Fruit fly (Drosophila melanogaster) whole organism, embryonic: ENCODE measurements around the gene AGO2.

Source experiments
- Adf1 ChIP-seq: fragments of 200-800 bp; sonication (Bioruptor generic); IDR thresholded peaks from 2 replicates; pipeline ENCODE4 v1.3.6; 2022; ENCODE audit warnings: missing biosample characterization, missing genetic modification characterization
- Antp ChIP-seq: fragments of 200-800 bp; sonication (Bioruptor generic); optimal IDR thresholded peaks from 3 replicates; lab custom pipeline; 2016; ENCODE audit warnings: missing biosample characterization, missing genetic modification characterization
- B-H2 ChIP-seq: fragments of 200-800 bp; sonication (Bioruptor generic); optimal IDR thresholded peaks from 2 replicates; lab custom pipeline; 2018; ENCODE audit warnings: missing biosample characterization, mild to moderate bottlenecking, missing genetic modification characterization
- Blimp-1 ChIP-seq: fragments of 200-800 bp; sonication (Bioruptor generic); optimal IDR thresholded peaks from 3 replicates; lab custom pipeline; 2018; ENCODE audit warnings: missing biosample characterization, missing genetic modification characterization, mild to moderate bottlenecking, moderate library complexity, missing genetic modification reagents
- CG10321 ChIP-seq: fragments of 200-800 bp; sonication (Bioruptor generic); IDR thresholded peaks from 2 replicates; pipeline ENCODE4 v1.3.6; 2022; ENCODE audit warnings: missing biosample characterization, missing genetic modification characterization
- CG10431 ChIP-seq: fragments of 200-800 bp; sonication (Bioruptor generic); optimal IDR thresholded peaks from 3 replicates; lab custom pipeline; 2018; ENCODE audit warnings: missing biosample characterization, mild to moderate bottlenecking, missing genetic modification characterization
- CG15696 ChIP-seq: fragments of 200-800 bp; sonication (Bioruptor generic); optimal IDR thresholded peaks from 2 replicates; lab custom pipeline; 2019; ENCODE audit warnings: missing biosample characterization, mild to moderate bottlenecking, missing genetic modification characterization, moderate library complexity
- CG18476 ChIP-seq: fragments of 200-800 bp; sonication (Bioruptor generic); optimal IDR thresholded peaks from 2 replicates; lab custom pipeline; 2016; ENCODE audit warnings: missing biosample characterization, mild to moderate bottlenecking, missing genetic modification characterization
- CG2120 ChIP-seq: fragments of 200-800 bp; sonication (Bioruptor generic); optimal IDR thresholded peaks from 3 replicates; lab custom pipeline; 2016; ENCODE audit warnings: missing biosample characterization, missing genetic modification characterization
- CG2889 ChIP-seq: fragments of 200-800 bp; sonication (Bioruptor generic); IDR thresholded peaks from 3 replicates; pipeline ENCODE4 v1.3.6; 2022; ENCODE audit warnings: missing biosample characterization, missing genetic modification characterization
- CG3065 ChIP-seq: fragments of 200-800 bp; sonication (Bioruptor generic); optimal IDR thresholded peaks from 2 replicates; lab custom pipeline; 2016; ENCODE audit warnings: missing biosample characterization, missing genetic modification characterization
- CG31441 ChIP-seq: fragments of 200-800 bp; sonication (Bioruptor generic); IDR thresholded peaks from 2 replicates; pipeline ENCODE4 v1.3.6; 2022; ENCODE audit warnings: missing biosample characterization, missing genetic modification characterization
- CG32772 ChIP-seq: fragments of 200-800 bp; sonication (Bioruptor generic); IDR thresholded peaks from 2 replicates; pipeline ENCODE4 v1.3.6; 2022; ENCODE audit warnings: missing biosample characterization, missing genetic modification characterization
- CG3281 ChIP-seq: fragments of 200-800 bp; sonication (Bioruptor generic); optimal IDR thresholded peaks from 3 replicates; lab custom pipeline; 2017; ENCODE audit warnings: missing biosample characterization, mild to moderate bottlenecking, missing genetic modification characterization
- CG4282 ChIP-seq: fragments of 200-800 bp; sonication (Bioruptor generic); optimal IDR thresholded peaks from 2 replicates; lab custom pipeline; 2016; ENCODE audit warnings: missing biosample characterization, missing genetic modification characterization
- CG4820 ChIP-seq: fragments of 200-800 bp; sonication (Bioruptor generic); optimal IDR thresholded peaks from 3 replicates; lab custom pipeline; 2016; ENCODE audit warnings: missing biosample characterization, missing genetic modification characterization
- CG6791 ChIP-seq: fragments of 200-800 bp; sonication (Bioruptor generic); IDR thresholded peaks from 3 replicates; pipeline ENCODE4 v1.3.6; 2022; ENCODE audit warnings: missing biosample characterization, missing genetic modification characterization; ENCODE audit not compliant: partially characterized antibody
- CG6854 ChIP-seq: fragments of 200-800 bp; sonication (Bioruptor generic); optimal IDR thresholded peaks from 3 replicates; lab custom pipeline; 2017; ENCODE audit warnings: missing biosample characterization, mild to moderate bottlenecking, missing genetic modification characterization
- CG7928 ChIP-seq: fragments of 200-800 bp; sonication (Bioruptor generic); optimal IDR thresholded peaks from 2 replicates; lab custom pipeline; 2017; ENCODE audit warnings: missing biosample characterization, mild to moderate bottlenecking, missing genetic modification characterization
- CG8281 ChIP-seq: fragments of 200-800 bp; sonication (Bioruptor generic); optimal IDR thresholded peaks from 2 replicates; lab custom pipeline; 2018; ENCODE audit warnings: missing biosample characterization, mild to moderate bottlenecking, missing genetic modification characterization, moderate library complexity
- CG8290 ChIP-seq, 3 experiments: fragments of 200-800 bp; sonication (Bioruptor generic); optimal IDR thresholded peaks; 2 replicates each; lab custom pipeline; 2016 to 2019; ENCODE audit warnings: missing biosample characterization in 3 of 3, missing genetic modification characterization in 3 of 3, mild to moderate bottlenecking in 2 of 3, moderate library complexity in 1 of 3
- CG9215 ChIP-seq: fragments of 200-800 bp; sonication (Bioruptor generic); IDR thresholded peaks from 2 replicates; pipeline ENCODE4 v1.3.6; 2022; ENCODE audit warnings: missing biosample characterization, missing genetic modification characterization
- CG9437 ChIP-seq: fragments of 200-800 bp; sonication (Bioruptor generic); optimal IDR thresholded peaks from 2 replicates; lab custom pipeline; 2018; ENCODE audit warnings: missing biosample characterization, mild to moderate bottlenecking, missing genetic modification characterization
- CG9797 ChIP-seq: fragments of 200-800 bp; sonication (Bioruptor generic); optimal IDR thresholded peaks from 3 replicates; lab custom pipeline; 2018; ENCODE audit warnings: missing biosample characterization, mild to moderate bottlenecking, missing genetic modification characterization
- CG9876 ChIP-seq: fragments of 200-800 bp; sonication (Bioruptor generic); optimal IDR thresholded peaks from 2 replicates; lab custom pipeline; 2016; ENCODE audit warnings: missing biosample characterization, missing genetic modification characterization
- Camta ChIP-seq: fragments of 200-800 bp; sonication (Bioruptor generic); optimal IDR thresholded peaks from 2 replicates; lab custom pipeline; 2016; ENCODE audit warnings: missing biosample characterization, missing genetic modification characterization
- CkIIα-i1 ChIP-seq: fragments of 200-800 bp; sonication (Bioruptor generic); IDR thresholded peaks from 2 replicates; pipeline ENCODE4 v1.3.6; 2022; ENCODE audit warnings: missing biosample characterization, missing genetic modification characterization
- Doc3 ChIP-seq: fragments of 200-800 bp; sonication (Bioruptor generic); IDR thresholded peaks from 3 replicates; pipeline ENCODE4 v1.3.6; 2022; ENCODE audit warnings: missing biosample characterization, missing genetic modification characterization; ENCODE audit not compliant: partially characterized antibody
- Fer1 ChIP-seq: fragments of 200-800 bp; sonication (Bioruptor generic); optimal IDR thresholded peaks from 2 replicates; lab custom pipeline; 2017; ENCODE audit warnings: missing biosample characterization, mild to moderate bottlenecking, missing genetic modification characterization
- Hr78 ChIP-seq, 2 experiments: fragments of 200-800 bp in 1 of 2; fragments of >200 bp in 1 of 2; sonication (Bioruptor generic) in 1 of 2; optimal IDR thresholded peaks; 2 replicates each; lab custom pipeline; 2017 to 2019; ENCODE audit warnings: missing biosample characterization in 2 of 2, missing genetic modification characterization in 2 of 2, mild to moderate bottlenecking in 1 of 2, moderate library complexity in 1 of 2
- Lpt ChIP-seq: fragments of >200 bp; optimal IDR thresholded peaks from 2 replicates; lab custom pipeline; 2018; ENCODE audit warnings: missing biosample characterization, missing genetic modification characterization
- Med ChIP-seq: fragments of 200-800 bp; sonication (Bioruptor generic); peaks from one replicate; lab custom pipeline; 2016; ENCODE audit warnings: missing biosample characterization, missing genetic modification characterization, mild to moderate bottlenecking, inconsistent platforms, moderate library complexity
- NC2α ChIP-seq: fragments of 200-800 bp; sonication (Bioruptor generic); optimal IDR thresholded peaks from 2 replicates; lab custom pipeline; 2016; ENCODE audit warnings: missing biosample characterization, missing genetic modification characterization
- Neu2 ChIP-seq: fragments of 200-800 bp; sonication (Bioruptor generic); optimal IDR thresholded peaks from 3 replicates; lab custom pipeline; 2016; ENCODE audit warnings: missing biosample characterization, missing genetic modification characterization, borderline replicate concordance
- Nf-YB ChIP-seq: fragments of 200-800 bp; sonication (Bioruptor generic); optimal IDR thresholded peaks from 3 replicates; lab custom pipeline; 2019; ENCODE audit warnings: missing biosample characterization, mild to moderate bottlenecking, missing genetic modification characterization, moderate library complexity
- Xbp1 ChIP-seq: fragments of 200-800 bp; sonication (Bioruptor generic); optimal IDR thresholded peaks from 3 replicates; lab custom pipeline; 2016; ENCODE audit warnings: missing biosample characterization, mild to moderate bottlenecking, missing genetic modification characterization
- YL-1 ChIP-seq: fragments of 200-800 bp; sonication (Bioruptor generic); optimal IDR thresholded peaks from 3 replicates; lab custom pipeline; 2017; ENCODE audit warnings: missing biosample characterization, mild to moderate bottlenecking, missing genetic modification characterization
- al ChIP-seq: fragments of 200-800 bp; sonication (Bioruptor generic); IDR thresholded peaks from 2 replicates; pipeline ENCODE4 v1.3.6; 2022; ENCODE audit warnings: missing biosample characterization, missing genetic modification characterization
- bbx ChIP-seq: fragments of 200-800 bp; sonication (Bioruptor generic); IDR thresholded peaks from 2 replicates; pipeline ENCODE4 v1.3.6; 2022; ENCODE audit warnings: missing biosample characterization, missing genetic modification characterization; ENCODE audit not compliant: partially characterized antibody
- br ChIP-seq: fragments of >200 bp; optimal IDR thresholded peaks from 2 replicates; lab custom pipeline; 2017
- dmrt11E ChIP-seq: fragments of 200-800 bp; sonication (Bioruptor generic); optimal IDR thresholded peaks from 3 replicates; lab custom pipeline; 2018; ENCODE audit warnings: missing biosample characterization, mild to moderate bottlenecking, missing genetic modification characterization, moderate library complexity
- dmrt99B ChIP-seq: fragments of 200-800 bp; sonication (Bioruptor generic); optimal IDR thresholded peaks from 2 replicates; lab custom pipeline; 2018; ENCODE audit warnings: missing biosample characterization, mild to moderate bottlenecking, missing genetic modification characterization, moderate library complexity
- en ChIP-seq: fragments of 200-800 bp; sonication (Bioruptor generic); optimal IDR thresholded peaks from 2 replicates; lab custom pipeline; 2016; ENCODE audit warnings: missing biosample characterization, missing genetic modification characterization
- fd102C ChIP-seq: fragments of 200-800 bp; sonication (Bioruptor generic); optimal IDR thresholded peaks from 2 replicates; lab custom pipeline; 2018; ENCODE audit warnings: missing biosample characterization, mild to moderate bottlenecking, missing genetic modification characterization, moderate library complexity
- h ChIP-seq: fragments of >200 bp; optimal IDR thresholded peaks from 2 replicates; lab custom pipeline; 2017
- jigr1 ChIP-seq: fragments of 200-800 bp; sonication (Bioruptor generic); IDR thresholded peaks from 3 replicates; pipeline ENCODE4 v1.3.6; 2022; ENCODE audit warnings: missing biosample characterization, missing genetic modification characterization
- lov ChIP-seq, 2 experiments: fragments of 200-800 bp in 1 of 2; fragments of >200 bp in 1 of 2; sonication (Bioruptor generic) in 1 of 2; IDR thresholded peaks in 1 of 2; optimal IDR thresholded peaks in 1 of 2; 2 replicates in 1 of 2; 3 replicates in 1 of 2; pipeline versions ENCODE4 v1.3.6 to Lab custom; 2017 to 2022; ENCODE audit warnings: missing biosample characterization in 1 of 2, missing genetic modification characterization in 1 of 2
- pros ChIP-seq: fragments of 200-800 bp; sonication (Bioruptor generic); optimal IDR thresholded peaks from 3 replicates; lab custom pipeline; 2019; ENCODE audit warnings: missing biosample characterization, mild to moderate bottlenecking, missing genetic modification characterization, moderate library complexity
- ranshi ChIP-seq: fragments of 200-800 bp; sonication (Bioruptor generic); IDR thresholded peaks from 2 replicates; pipeline ENCODE4 v1.3.6; 2022; ENCODE audit warnings: missing biosample characterization, missing genetic modification characterization
- sima ChIP-seq: fragments of 200-800 bp; sonication (Bioruptor generic); optimal IDR thresholded peaks from 2 replicates; lab custom pipeline; 2016; ENCODE audit warnings: missing biosample characterization, missing genetic modification characterization
- wor ChIP-seq: fragments of 200-800 bp; sonication (Bioruptor generic); IDR thresholded peaks from 2 replicates; pipeline ENCODE4 v1.3.6; 2022; ENCODE audit warnings: missing biosample characterization, missing genetic modification characterization

Gene AGO2

DNA sequence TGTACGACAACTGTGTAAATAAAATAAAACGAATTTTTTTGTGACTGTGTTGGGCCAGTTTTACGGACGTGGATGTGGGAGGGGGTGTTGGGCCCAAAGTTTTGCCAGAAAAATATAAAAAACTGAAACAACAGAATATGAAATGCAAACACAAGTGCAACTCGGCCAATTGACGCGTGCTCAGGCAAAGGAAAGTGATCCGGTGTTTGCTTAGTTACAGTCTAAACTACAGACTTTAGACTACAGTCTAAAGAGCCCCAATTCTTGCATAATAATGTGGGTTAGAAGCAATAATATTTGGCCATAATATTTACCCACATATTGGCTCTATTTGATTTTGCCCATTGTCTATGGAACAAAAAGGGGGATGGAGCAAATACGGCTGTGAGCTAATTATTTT, 5.1 kb upstream of the AGO2 start (continued):
- no peak for TF ChIP-seq YL-1
- no peak for TF ChIP-seq Doc3 (GFP tag; lab: Robert Waterston, UW)
- TF ChIP-seq NC2α (GFP tag; lab: Kevin White, UChicago) = no peak
- TF ChIP-seq CG8290 (GFP tag; optimal IDR thresholded peaks at IDR 0.05; lab: Kevin White, UChicago) = no peak
- peak in 1 of 2 experiments; percentile 61 for TF ChIP-seq CG8290 (tag; optimal IDR thresholded peaks at IDR 0.05; lab: Kevin White, UChicago)
- no peak for TF ChIP-seq CG18476 (GFP tag; lab: Kevin White, UChicago)
- no peak for TF ChIP-seq CG32772 (GFP tag; lab: Robert Waterston, UW)
- TF ChIP-seq CG9876 (GFP tag; lab: Kevin White, UChicago) = no peak
- TF ChIP-seq CG10321 (GFP tag; lab: Robert Waterston, UW) = no peak
- peak; percentile 72 for TF ChIP-seq Med (GFP tag; lab: Kevin White, UChicago)
- TF ChIP-seq en = no peak
- TF ChIP-seq CkIIα-i1 (GFP tag; lab: Robert Waterston, UW) = no peak
- peak; percentile 57 for TF ChIP-seq CG3281
- no peak for TF ChIP-seq CG9797 (GFP tag; lab: Kevin White, UChicago)
- no peak for TF ChIP-seq Antp
- TF ChIP-seq pros (GFP tag; lab: Kevin White, UChicago) = no peak
- TF ChIP-seq CG9437 = no peak
- peak; percentile 51 for TF ChIP-seq CG6854
- no peak for TF ChIP-seq CG2889 (GFP tag; lab: Robert Waterston, UW)
- TF ChIP-seq Hr78 (GFP tag; optimal IDR thresholded peaks at IDR 0.05; lab: Kevin White, UChicago) = no peak
- no peak for TF ChIP-seq fd102C
- no peak; the same call in 1 of the 2 replicates for TF ChIP-seq Adf1 (GFP tag; lab: Robert Waterston, UW)
- no peak for TF ChIP-seq Nf-YB (GFP tag; lab: Kevin White, UChicago)
- no peak for TF ChIP-seq CG15696 (tag; lab: Kevin White, UChicago)
- TF ChIP-seq CG4282 (GFP tag; lab: Kevin White, UChicago) = no peak
- no peak for TF ChIP-seq lov (optimal IDR thresholded peaks at IDR 0.05; lab: Kevin White, UChicago)
- TF ChIP-seq lov (GFP tag; IDR thresholded peaks at IDR 0.05; lab: Robert Waterston, UW) = no peak
- TF ChIP-seq wor (GFP tag; lab: Robert Waterston, UW) = no peak
- no peak for TF ChIP-seq Neu2
- peak; percentile 31 for TF ChIP-seq CG2120
- TF ChIP-seq CG9215 (GFP tag; lab: Robert Waterston, UW) = no peak
- TF ChIP-seq dmrt11E (tag; lab: Kevin White, UChicago) = no peak
- peak; percentile 29 for TF ChIP-seq B-H2
- TF ChIP-seq h = no peak
- TF ChIP-seq Blimp-1 (GFP tag; lab: Kevin White, UChicago) = no peak
- TF ChIP-seq Fer1 (GFP tag; lab: Kevin White, UChicago) = peak; percentile 56
- TF ChIP-seq ranshi (GFP tag; lab: Robert Waterston, UW) = no peak
- no peak for TF ChIP-seq bbx (GFP tag; lab: Robert Waterston, UW)
- TF ChIP-seq Camta = no peak
- TF ChIP-seq CG6791 (GFP tag; lab: Robert Waterston, UW) = no peak
- TF ChIP-seq al = no peak
- peak; percentile 12 for TF ChIP-seq CG7928 (GFP tag; lab: Kevin White, UChicago)
- TF ChIP-seq jigr1 (GFP tag; lab: Robert Waterston, UW) = no peak
- TF ChIP-seq br (lab: Kevin White, UChicago) = no peak
- TF ChIP-seq CG8281 (tag; lab: Kevin White, UChicago) = no peak
- TF ChIP-seq CG31441 (GFP tag; lab: Robert Waterston, UW) = no peak
- TF ChIP-seq CG4820 (GFP tag; lab: Kevin White, UChicago) = no peak
- no peak for TF ChIP-seq Lpt (GFP tag; lab: Kevin White, UChicago)
- no peak for TF ChIP-seq Xbp1 (GFP tag; lab: Kevin White, UChicago)
- TF ChIP-seq CG10431 (GFP tag; lab: Kevin White, UChicago) = no peak
- TF ChIP-seq dmrt99B (tag; lab: Kevin White, UChicago) = no peak
- no peak for TF ChIP-seq CG3065
- TF ChIP-seq sima = no peak
